Worm (Caenorhabditis elegans): ENCODE data around the gene ZK1248.5.

Gene ZK1248.5

ce11 chrII:5781935-5782921 is 28.1 kb upstream of the ZK1248.5 start, which contains the start of gene K05F1.6:
Gene K05F1.6 (plus strand): TSS chrII:5782520.
- peak; percentile 73 for TF ChIP-seq nhr-47 (tag; optimal IDR thresholded peaks at IDR 0.05)
- TF ChIP-seq sup-37 (GFP tag; optimal IDR thresholded peaks at IDR 0.05) = peak; percentile 6
- no peak for TF ChIP-seq ceh-88 (GFP tag; IDR thresholded peaks at IDR 0.05)
- TF ChIP-seq lin-15B (tag; optimal IDR thresholded peaks at IDR 0.05) = no peak
- TF ChIP-seq nhr-28 (tag; optimal IDR thresholded peaks at IDR 0.05) = no peak
- peak; percentile 41 for TF ChIP-seq fkh-8 (tag; optimal IDR thresholded peaks at IDR 0.05)
- peak; percentile 19 for TF ChIP-seq zip-4 (GFP tag; optimal IDR thresholded peaks at IDR 0.05)
- TF ChIP-seq efl-3 (GFP tag; optimal IDR thresholded peaks at IDR 0.05) = no peak
- TF ChIP-seq fkh-10 (GFP tag; optimal IDR thresholded peaks at IDR 0.05) = no peak
- TF ChIP-seq ztf-11 (tag; optimal IDR thresholded peaks at IDR 0.05) = peak in 1 of 2 experiments; percentile 36
- TF ChIP-seq swsn-7 (tag; optimal IDR thresholded peaks at IDR 0.05) = peak; percentile 42
- TF ChIP-seq ces-1 (GFP tag; optimal IDR thresholded peaks at IDR 0.05) = no peak
- peak; percentile 20 for TF ChIP-seq nhr-76 (tag; optimal IDR thresholded peaks at IDR 0.05)
- TF ChIP-seq vab-15 (tag; optimal IDR thresholded peaks at IDR 0.05) = no peak
- no peak for TF ChIP-seq pqm-1 (tag; optimal IDR thresholded peaks at IDR 0.05)
- no peak for TF ChIP-seq unc-62 (GFP tag; optimal IDR thresholded peaks at IDR 0.05)
- TF ChIP-seq dpl-1 (GFP tag; optimal IDR thresholded peaks at IDR 0.05) = peak in 1 of 3 experiments; percentile 8
- TF ChIP-seq Y116A8C.19 (tag; optimal IDR thresholded peaks at IDR 0.05; ENCODE audit: borderline replicate concordance) = no peak
- no peak for TF ChIP-seq nhr-237 (tag; optimal IDR thresholded peaks at IDR 0.05)
- TF ChIP-seq aly-2 (tag; optimal IDR thresholded peaks at IDR 0.05) = no peak
- TF ChIP-seq aha-1 (tag; optimal IDR thresholded peaks at IDR 0.05) = no peak
- TF ChIP-seq snpc-4 (tag; optimal IDR thresholded peaks at IDR 0.05) = no peak
- peak; percentile 52 for TF ChIP-seq mep-1 (tag; optimal IDR thresholded peaks at IDR 0.05)
- TF ChIP-seq nhr-12 (tag; optimal IDR thresholded peaks at IDR 0.05) = no peak
- peak; percentile 44 for TF ChIP-seq egl-13 (tag; optimal IDR thresholded peaks at IDR 0.05)
- TF ChIP-seq alr-1 (tag; optimal IDR thresholded peaks at IDR 0.05; ENCODE audit: borderline replicate concordance) = no peak
- peak; percentile 39 for TF ChIP-seq xbp-1 (tag; optimal IDR thresholded peaks at IDR 0.05)
- no peak for TF ChIP-seq hpl-2 (GFP tag; optimal IDR thresholded peaks at IDR 0.05)
- peak; percentile 40 to 69 for TF ChIP-seq efl-1 (optimal IDR thresholded peaks at IDR 0.05)
- peak in 1 of 2 experiments; percentile 94 for TF ChIP-seq efl-1 (GFP tag; optimal IDR thresholded peaks at IDR 0.05 in 1 of 2)
- TF ChIP-seq grh-1 (GFP tag; IDR thresholded peaks at IDR 0.05) = 0 out of 2 replicates have a peak, but pooled peaks have one; percentile 45
- no peak for TF ChIP-seq egl-27 (tag; optimal IDR thresholded peaks at IDR 0.05)
- no peak for TF ChIP-seq ceh-90 (tag; optimal IDR thresholded peaks at IDR 0.05)
- no peak for TF ChIP-seq C04F5.9 (tag; optimal IDR thresholded peaks at IDR 0.05)
- peak; percentile 22 for TF ChIP-seq lin-13 (GFP tag; optimal IDR thresholded peaks at IDR 0.05)
- no peak for TF ChIP-seq C34B4.2 (tag; optimal IDR thresholded peaks at IDR 0.05)
- TF ChIP-seq zag-1 (tag; optimal IDR thresholded peaks at IDR 0.05) = no peak
- peak; percentile 11 for TF ChIP-seq skn-1 (tag; optimal IDR thresholded peaks at IDR 0.05)
- no peak for TF ChIP-seq F16B12.6 (tag; optimal IDR thresholded peaks at IDR 0.05)
- no peak for TF ChIP-seq elt-3 (tag; optimal IDR thresholded peaks at IDR 0.05)
- TF ChIP-seq blmp-1 (tag; optimal IDR thresholded peaks at IDR 0.05) = no peak
- peak; percentile 72 for TF ChIP-seq nhr-19 (GFP tag; conservative IDR thresholded peaks at IDR 0.05)
- no peak for TF ChIP-seq mef-2 (tag; optimal IDR thresholded peaks at IDR 0.05)
- TF ChIP-seq lsy-2 (tag; optimal IDR thresholded peaks at IDR 0.05) = peak in 1 of 2 experiments; percentile 52
- peak; percentile 19 for TF ChIP-seq pax-3 (tag; optimal IDR thresholded peaks at IDR 0.05)
- TF ChIP-seq elt-2 (tag; optimal IDR thresholded peaks at IDR 0.05) = peak; percentile 70
- no peak for TF ChIP-seq irx-1 (tag; optimal IDR thresholded peaks at IDR 0.05)
- peak; percentile 6 to 44 for TF ChIP-seq lin-35 (GFP tag; optimal IDR thresholded peaks at IDR 0.05)
- peak; percentile 9 for TF ChIP-seq unc-86 (tag; optimal IDR thresholded peaks at IDR 0.05)
- peak; percentile 19 for TF ChIP-seq ceh-8 (GFP tag; optimal IDR thresholded peaks at IDR 0.05)
- TF ChIP-seq lin-39 (tag; optimal IDR thresholded peaks at IDR 0.05) = no peak
